Worm (Caenorhabditis elegans): ENCODE data around the gene T17A3.12.
"Not testable (repeated sequence)": the region's sequence is repeated elsewhere in the genome, so short reads cannot be mapped to it uniquely, and the experiment has no call there.

DNA sequence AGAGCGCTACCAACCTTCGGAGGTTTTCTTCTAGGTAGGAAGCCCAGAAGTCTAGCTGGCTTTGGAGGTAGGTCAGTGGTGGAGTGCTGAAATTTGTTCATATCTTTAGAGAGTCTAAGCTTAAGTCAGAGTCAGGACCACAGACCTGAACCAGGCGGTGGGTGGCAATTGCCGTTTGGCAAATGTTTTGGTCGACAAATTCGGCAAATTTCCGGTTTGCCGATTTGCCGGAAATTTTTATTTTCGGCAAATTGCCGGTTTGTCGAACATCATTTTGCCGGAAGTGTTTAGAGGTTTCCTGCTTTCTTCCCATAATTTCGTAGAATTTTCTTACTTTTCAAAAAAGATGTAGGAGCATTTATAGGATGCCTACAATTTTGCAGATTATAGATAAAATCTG lies 46.2 kb downstream of the T17A3.12 start, which contains the start of gene C29F9.9:
- TF ChIP-seq elt-3, nhr-28, pha-4, sptf-1, snpc-4 (tag; optimal IDR thresholded peaks at IDR 0.05): not testable (repeated sequence)
